Fruit fly (Drosophila melanogaster) whole organism, embryonic: ENCODE data around the gene Nab2.

Experiments
- BEAF-32 ChIP-seq: fragments of 200-800 bp; sonication (Bioruptor generic); optimal IDR thresholded peaks from 3 replicates; lab custom pipeline; 2017; ENCODE audit warnings: missing biosample characterization, missing genetic modification characterization, mild to moderate bottlenecking, moderate library complexity, missing genetic modification reagents
- Bdp1 ChIP-seq: fragments of 200-800 bp; sonication (Bioruptor generic); optimal IDR thresholded peaks from 3 replicates; lab custom pipeline; 2016; ENCODE audit warnings: missing biosample characterization, missing genetic modification characterization
- CG10267 ChIP-seq: fragments of 200-800 bp; sonication (Bioruptor generic); optimal IDR thresholded peaks from 2 replicates; lab custom pipeline; 2018; ENCODE audit warnings: missing biosample characterization, mild to moderate bottlenecking, missing genetic modification characterization, moderate library complexity
- CG11504 ChIP-seq: fragments of 200-800 bp; sonication (Bioruptor generic); optimal IDR thresholded peaks from 3 replicates; lab custom pipeline; 2019; ENCODE audit warnings: missing biosample characterization, mild to moderate bottlenecking, missing genetic modification characterization, moderate library complexity
- CG13287 ChIP-seq: fragments of 200-800 bp; sonication (Bioruptor generic); IDR thresholded peaks from 2 replicates; pipeline ENCODE4 v1.3.6; 2022; ENCODE audit warnings: missing biosample characterization, missing genetic modification characterization; ENCODE audit not compliant: partially characterized antibody
- CG18476 ChIP-seq: fragments of 200-800 bp; sonication (Bioruptor generic); optimal IDR thresholded peaks from 2 replicates; lab custom pipeline; 2016; ENCODE audit warnings: missing biosample characterization, mild to moderate bottlenecking, missing genetic modification characterization
- CG2116 ChIP-seq: fragments of 200-800 bp; sonication (Bioruptor generic); optimal IDR thresholded peaks from 3 replicates; lab custom pipeline; 2018; ENCODE audit warnings: missing biosample characterization, mild to moderate bottlenecking, missing genetic modification characterization
- CG2678 ChIP-seq: fragments of 200-800 bp; sonication (Bioruptor generic); optimal IDR thresholded peaks from 3 replicates; lab custom pipeline; 2019; ENCODE audit warnings: missing biosample characterization, mild to moderate bottlenecking, missing genetic modification characterization, moderate library complexity
- CG3726 ChIP-seq: fragments of 200-800 bp; sonication (Bioruptor generic); IDR thresholded peaks from 3 replicates; pipeline ENCODE4, ENCODE4 v1.3.6; 2022; ENCODE audit warnings: missing biosample characterization, missing genetic modification characterization
- CG3995 ChIP-seq: fragments of 200-800 bp; sonication (Bioruptor generic); optimal IDR thresholded peaks from 3 replicates; lab custom pipeline; 2016; ENCODE audit warnings: missing biosample characterization, missing genetic modification characterization
- CG4617 ChIP-seq: fragments of 200-800 bp; sonication (Bioruptor generic); optimal IDR thresholded peaks from 3 replicates; lab custom pipeline; 2016; ENCODE audit warnings: missing biosample characterization, missing genetic modification characterization, borderline replicate concordance
- CG6813 ChIP-seq: fragments of 200-800 bp; sonication (Bioruptor generic); optimal IDR thresholded peaks from 2 replicates; lab custom pipeline; 2017; ENCODE audit warnings: missing biosample characterization, missing genetic modification characterization, mild to moderate bottlenecking, moderate library complexity, missing genetic modification reagents
- CG7271 ChIP-seq: fragments of 200-800 bp; sonication (Bioruptor generic); optimal IDR thresholded peaks from 2 replicates; lab custom pipeline; 2018; ENCODE audit warnings: missing biosample characterization, mild to moderate bottlenecking, missing genetic modification characterization, moderate library complexity
- CG9437 ChIP-seq: fragments of 200-800 bp; sonication (Bioruptor generic); optimal IDR thresholded peaks from 2 replicates; lab custom pipeline; 2018; ENCODE audit warnings: missing biosample characterization, mild to moderate bottlenecking, missing genetic modification characterization
- CG9797 ChIP-seq: fragments of 200-800 bp; sonication (Bioruptor generic); optimal IDR thresholded peaks from 3 replicates; lab custom pipeline; 2018; ENCODE audit warnings: missing biosample characterization, mild to moderate bottlenecking, missing genetic modification characterization
- CTCF ChIP-seq: fragments of 200-800 bp; sonication (Bioruptor generic); optimal IDR thresholded peaks from 2 replicates; lab custom pipeline; 2017; ENCODE audit warnings: missing biosample characterization, mild to moderate bottlenecking, missing genetic modification characterization, moderate library complexity
- Dek ChIP-seq: fragments of 200-800 bp; sonication (Bioruptor generic); optimal IDR thresholded peaks from 3 replicates; lab custom pipeline; 2019; ENCODE audit warnings: missing biosample characterization, mild to moderate bottlenecking, missing genetic modification characterization, moderate library complexity
- Dip2 ChIP-seq: fragments of 200-800 bp; sonication (Bioruptor generic); IDR thresholded peaks from 2 replicates; pipeline ENCODE4 v1.3.6; 2022; ENCODE audit warnings: missing biosample characterization, missing genetic modification characterization
- Dp ChIP-seq: fragments of 200-800 bp; sonication (Bioruptor generic); optimal IDR thresholded peaks from 2 replicates; lab custom pipeline; 2018; ENCODE audit warnings: missing biosample characterization, mild to moderate bottlenecking, missing genetic modification characterization, moderate library complexity
- Ets97D ChIP-seq: fragments of 200-800 bp; sonication (Bioruptor generic); optimal IDR thresholded peaks from 3 replicates; lab custom pipeline; 2016; ENCODE audit warnings: missing biosample characterization, missing genetic modification characterization
- Fer1 ChIP-seq: fragments of 200-800 bp; sonication (Bioruptor generic); optimal IDR thresholded peaks from 2 replicates; lab custom pipeline; 2017; ENCODE audit warnings: missing biosample characterization, mild to moderate bottlenecking, missing genetic modification characterization
- GATAe ChIP-seq: fragments of 200-800 bp; sonication (Bioruptor generic); conservative IDR thresholded peaks from 2 replicates; pipeline ENCODE4 v1.3.6; 2022; ENCODE audit warnings: missing biosample characterization, missing genetic modification characterization
- MBD-R2 ChIP-seq: fragments of 200-800 bp; sonication (Bioruptor generic); IDR thresholded peaks from 2 replicates; pipeline ENCODE4 v1.3.6; 2022; ENCODE audit warnings: missing biosample characterization, missing genetic modification characterization
- MESR4 ChIP-seq: fragments of 200-800 bp; sonication (Bioruptor generic); optimal IDR thresholded peaks from 2 replicates; lab custom pipeline; 2018; ENCODE audit warnings: missing biosample characterization, mild to moderate bottlenecking, missing genetic modification characterization, moderate library complexity
- Myb ChIP-seq: fragments of 200-800 bp; sonication (Bioruptor generic); optimal IDR thresholded peaks from 2 replicates; lab custom pipeline; 2016; ENCODE audit warnings: missing biosample characterization, missing genetic modification characterization
- NfI ChIP-seq: fragments of 200-800 bp; sonication (Bioruptor generic); optimal IDR thresholded peaks from 3 replicates; lab custom pipeline; 2018; ENCODE audit warnings: missing biosample characterization, mild to moderate bottlenecking, missing genetic modification characterization, moderate library complexity
- Spps ChIP-seq: fragments of 200-800 bp; sonication (Bioruptor generic); optimal IDR thresholded peaks from 2 replicates; lab custom pipeline; 2018; ENCODE audit warnings: missing biosample characterization, mild to moderate bottlenecking, missing genetic modification characterization
- Tbp ChIP-seq: fragments of >200 bp; optimal IDR thresholded peaks from 2 replicates; lab custom pipeline; 2018; ENCODE audit warnings: missing biosample characterization, missing genetic modification characterization
- Xrp1 ChIP-seq: fragments of 200-800 bp; sonication (Bioruptor generic); IDR thresholded peaks from 2 replicates; pipeline ENCODE4 v1.3.6; 2022; ENCODE audit warnings: missing biosample characterization, missing genetic modification characterization
- YL-1 ChIP-seq: fragments of 200-800 bp; sonication (Bioruptor generic); optimal IDR thresholded peaks from 3 replicates; lab custom pipeline; 2017; ENCODE audit warnings: missing biosample characterization, mild to moderate bottlenecking, missing genetic modification characterization
- ash1 ChIP-seq: fragments of 200-800 bp; sonication (Bioruptor generic); optimal IDR thresholded peaks from 2 replicates; lab custom pipeline; 2018; ENCODE audit warnings: missing biosample characterization, mild to moderate bottlenecking, missing genetic modification characterization
- ato ChIP-seq: fragments of 200-800 bp; sonication (Bioruptor generic); IDR thresholded peaks from 2 replicates; pipeline ENCODE4 v1.3.6; 2022; ENCODE audit warnings: missing biosample characterization, missing genetic modification characterization; ENCODE audit not compliant: partially characterized antibody
- bcd ChIP-seq: fragments of 200-800 bp; sonication (Bioruptor generic); optimal IDR thresholded peaks from 2 replicates; lab custom pipeline; 2017; ENCODE audit warnings: missing biosample characterization, mild to moderate bottlenecking, missing genetic modification characterization
- cwo ChIP-seq: fragments of 200-800 bp; sonication (Bioruptor generic); optimal IDR thresholded peaks from 3 replicates; lab custom pipeline; 2017; ENCODE audit warnings: missing biosample characterization, missing genetic modification characterization, mild to moderate bottlenecking, moderate library complexity, missing genetic modification reagents
- danr ChIP-seq: fragments of 200-800 bp; sonication (Bioruptor generic); IDR thresholded peaks from 2 replicates; pipeline ENCODE4 v1.3.6; 2022; ENCODE audit warnings: missing biosample characterization, missing genetic modification characterization
- exex ChIP-seq: fragments of 200-800 bp; sonication (Bioruptor generic); optimal IDR thresholded peaks from 4 replicates; lab custom pipeline; 2018; ENCODE audit warnings: missing biosample characterization, mild to moderate bottlenecking, missing genetic modification characterization, moderate library complexity
- fd3F ChIP-seq: fragments of 200-800 bp; sonication (Bioruptor generic); optimal IDR thresholded peaks from 2 replicates; lab custom pipeline; 2018; ENCODE audit warnings: missing biosample characterization, mild to moderate bottlenecking, missing genetic modification characterization, moderate library complexity
- gfzf ChIP-seq: fragments of 200-800 bp; sonication (Bioruptor generic); optimal IDR thresholded peaks from 2 replicates; lab custom pipeline; 2016; ENCODE audit warnings: missing biosample characterization, mild to moderate bottlenecking, missing genetic modification characterization, moderate library complexity
- kni ChIP-seq: fragments of 200-800 bp; sonication (Bioruptor generic); optimal IDR thresholded peaks from 3 replicates; lab custom pipeline; 2017; ENCODE audit warnings: mild to moderate bottlenecking, missing biosample characterization, missing genetic modification reagents, missing genetic modification characterization
- lbe ChIP-seq: fragments of 200-800 bp; sonication (Bioruptor generic); optimal IDR thresholded peaks from 2 replicates; lab custom pipeline; 2016; ENCODE audit warnings: missing biosample characterization, mild to moderate bottlenecking, missing genetic modification characterization
- maf-S ChIP-seq: fragments of 200-800 bp; sonication (Bioruptor generic); optimal IDR thresholded peaks from 2 replicates; lab custom pipeline; 2016; ENCODE audit warnings: missing biosample characterization, missing genetic modification characterization
- mirr ChIP-seq: fragments of 200-800 bp; sonication (Bioruptor generic); optimal IDR thresholded peaks from 3 replicates; lab custom pipeline; 2018; ENCODE audit warnings: missing biosample characterization, mild to moderate bottlenecking, missing genetic modification characterization
- pzg ChIP-seq: fragments of 200-800 bp; sonication (Bioruptor generic); optimal IDR thresholded peaks from 3 replicates; lab custom pipeline; 2018; ENCODE audit warnings: missing biosample characterization, mild to moderate bottlenecking, missing genetic modification characterization, moderate library complexity
- stwl ChIP-seq: fragments of 200-800 bp; sonication (Bioruptor generic); optimal IDR thresholded peaks from 3 replicates; lab custom pipeline; 2018; ENCODE audit warnings: missing biosample characterization, mild to moderate bottlenecking, missing genetic modification characterization, moderate library complexity
- toy ChIP-seq: fragments of 200-800 bp; sonication (Bioruptor generic); IDR thresholded peaks from 2 replicates; pipeline ENCODE4 v1.3.6; 2022; ENCODE audit warnings: missing biosample characterization, missing genetic modification characterization
- trem ChIP-seq: fragments of 200-800 bp; optimal IDR thresholded peaks from 3 replicates; lab custom pipeline; 2019; ENCODE audit warnings: missing biosample characterization, mild to moderate bottlenecking, missing genetic modification characterization, moderate library complexity

Gene Nab2

dm6 chr3R:24357698-24358097 lies 39.5 kb upstream of the Nab2 start, which contains the start of gene Golgin84:
TSS of gene Golgin84 (minus strand) at chr3R:24357938.
- TF ChIP-seq gfzf, result peak; percentile 71
- peak; percentile 62 for TF ChIP-seq CG9797 (GFP tag; lab: Kevin White, UChicago)
- TF ChIP-seq stwl, result peak; percentile 40
- 0 out of 3 replicates have a peak, but pooled peaks have one; percentile 28 for TF ChIP-seq CG3726
- no peak for TF ChIP-seq CG2678
- no peak for TF ChIP-seq toy (GFP tag; lab: Robert Waterston, UW)
- TF ChIP-seq Spps (tag; lab: Kevin White, UChicago), result no peak
- TF ChIP-seq bcd (GFP tag; lab: Kevin White, UChicago), result no peak
- no peak for TF ChIP-seq CTCF (GFP tag; lab: Kevin White, UChicago)
- peak; percentile 26 for TF ChIP-seq YL-1 (GFP tag; lab: Kevin White, UChicago)
- no peak for TF ChIP-seq maf-S
- no peak for TF ChIP-seq kni (GFP tag; lab: Kevin White, UChicago)
- TF ChIP-seq trem (tag; lab: Kevin White, UChicago), result peak; percentile 10
- peak; percentile 94 for TF ChIP-seq Myb (GFP tag; lab: Kevin White, UChicago)
- peak; percentile 89 for TF ChIP-seq CG9437
- peak; percentile 47 for TF ChIP-seq MBD-R2 (GFP tag; lab: Robert Waterston, UW)
- TF ChIP-seq ato (GFP tag; lab: Robert Waterston, UW), result peak; percentile 22; the same call in 1 of the 2 replicates
- TF ChIP-seq Dek (tag; lab: Kevin White, UChicago), result no peak
- TF ChIP-seq CG7271 (tag; lab: Kevin White, UChicago), result no peak
- peak; percentile 67 for TF ChIP-seq CG4617
- TF ChIP-seq Dp (GFP tag; lab: Kevin White, UChicago), result peak; percentile 21
- peak; percentile 36 for TF ChIP-seq pzg (GFP tag; lab: Kevin White, UChicago)
- TF ChIP-seq MESR4, result peak; percentile 59
- TF ChIP-seq lbe (GFP tag; lab: Kevin White, UChicago), result no peak
- peak; percentile 16; the same call in 1 of the 2 replicates for TF ChIP-seq CG13287 (GFP tag; lab: Robert Waterston, UW)
- peak; percentile 24 for TF ChIP-seq CG3995 (GFP tag; lab: Kevin White, UChicago)
- TF ChIP-seq danr (GFP tag; lab: Robert Waterston, UW), result no peak
- TF ChIP-seq BEAF-32 (GFP tag; lab: Kevin White, UChicago), result peak; percentile 16
- TF ChIP-seq exex (tag; lab: Kevin White, UChicago), result no peak
- TF ChIP-seq Ets97D (GFP tag; lab: Kevin White, UChicago), result peak; percentile 16
- TF ChIP-seq NfI (GFP tag; lab: Kevin White, UChicago), result no peak

DNA sequence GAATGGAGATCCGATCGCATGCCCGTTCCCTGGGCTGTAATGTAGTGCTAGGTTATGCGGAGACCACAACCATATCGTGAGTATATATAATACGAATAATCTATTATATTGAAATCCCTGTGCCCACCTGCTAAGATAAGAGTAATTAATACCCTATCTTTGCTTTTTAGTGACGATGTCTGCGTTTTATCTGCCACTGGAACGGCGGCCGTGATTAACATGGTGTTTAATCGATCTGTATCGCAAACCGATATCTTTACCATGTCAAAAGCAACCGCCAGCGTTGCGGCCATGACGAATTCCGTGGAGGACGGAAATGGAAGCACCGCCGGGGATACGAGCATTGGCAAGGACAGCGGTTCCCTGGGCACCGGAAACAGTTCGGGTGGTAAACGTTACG lies 35.2 kb upstream of the Nab2 start:
- TF ChIP-seq CG11504 (tag; lab: Kevin White, UChicago) (no peak), exex (tag; lab: Kevin White, UChicago) (peak; percentile 78), mirr (peak; percentile 79)

dm6 chr3R:24348420-24349190 lies 30.4 kb upstream of the Nab2 start, which contains the start of the genes CG5746 and CG6454:
TSS of gene CG5746 (minus strand) at chr3R:24348791.
TSS of gene CG6454 (plus strand) at chr3R:24349182.
- TF ChIP-seq fd3F (GFP tag; lab: Kevin White, UChicago) (peak; percentile 39), GATAe (GFP tag; lab: Robert Waterston, UW) (no peak), CG6813 (GFP tag; lab: Kevin White, UChicago) (no peak), cwo (GFP tag; lab: Kevin White, UChicago) (no peak), Bdp1 (GFP tag; lab: Kevin White, UChicago) (peak; percentile 5), CG10267 (tag; lab: Kevin White, UChicago) (peak; percentile 72), Tbp (peak; percentile 59), CG2116 (GFP tag; lab: Kevin White, UChicago) (peak; percentile 55), exex (tag; lab: Kevin White, UChicago) (no peak), MBD-R2 (GFP tag; lab: Robert Waterston, UW) (peak; percentile 55; the same call in 1 of the 2 replicates), toy (GFP tag; lab: Robert Waterston, UW) (no peak), CG18476 (GFP tag; lab: Kevin White, UChicago) (peak; percentile 41), CTCF (GFP tag; lab: Kevin White, UChicago) (no peak), Xrp1 (GFP tag; lab: Robert Waterston, UW) (peak; percentile 35; the same call in 1 of the 2 replicates), ash1 (GFP tag; lab: Kevin White, UChicago) (no peak), BEAF-32 (GFP tag; lab: Kevin White, UChicago) (peak; percentile 44), Fer1 (GFP tag; lab: Kevin White, UChicago) (no peak), Dip2 (no peak)
